Worm (Caenorhabditis elegans): Measurements from ENCODE around the gene W03B1.9.

The W03B1.9 gene

DNA sequence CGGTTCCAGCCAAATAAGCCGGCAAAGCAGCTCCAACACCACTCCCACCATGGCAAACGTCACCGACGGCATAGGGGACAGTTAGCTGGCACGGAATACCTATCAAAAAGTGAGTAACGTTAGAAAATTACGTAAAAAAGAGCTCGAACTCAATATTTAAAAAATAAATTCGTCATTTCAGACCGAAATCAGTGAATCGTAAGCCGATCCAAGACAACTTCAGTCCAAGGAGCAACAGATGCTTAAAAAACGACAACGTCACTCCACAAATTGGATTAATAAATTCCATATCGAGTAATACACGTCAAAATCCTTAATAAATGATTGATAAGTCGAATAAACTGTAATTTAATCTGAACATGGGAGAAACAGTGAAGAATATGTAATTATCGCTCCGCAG, 50.5 kb downstream of the W03B1.9 start:
- no peak for TF ChIP-seq mdl-1 (tag; optimal IDR thresholded peaks at IDR 0.05)
- no peak for TF ChIP-seq sma-9 (GFP tag; optimal IDR thresholded peaks at IDR 0.05)
- TF ChIP-seq sma-9 (tag; optimal IDR thresholded peaks at IDR 0.05), result no peak
- TF ChIP-seq nhr-77 (tag; optimal IDR thresholded peaks at IDR 0.05), result no peak
- TF ChIP-seq mab-5 (tag; optimal IDR thresholded peaks at IDR 0.05), result no peak
- no peak for TF ChIP-seq unc-62 (GFP tag; optimal IDR thresholded peaks at IDR 0.05)
- TF ChIP-seq fos-1 (tag; optimal IDR thresholded peaks at IDR 0.05), result no peak
- TF ChIP-seq Y55F3AM.14 (GFP tag; optimal IDR thresholded peaks at IDR 0.05), result no peak
- no peak for TF ChIP-seq nhr-6 (tag; optimal IDR thresholded peaks at IDR 0.05)

Data from whole organism, L2 larva.